Worm (Caenorhabditis elegans) whole organism, L3 larva: ENCODE results near the gene ZC196.9.
"Not testable (repeated sequence)": the region's sequence is repeated elsewhere in the genome, so short reads cannot be mapped to it uniquely, and the experiment has no call there.

Experiments used
- aly-2 ChIP-seq: fragments of 150-350 bp; optimal IDR thresholded peaks from 2 replicates; lab custom pipeline; 2014; ENCODE audit warnings: missing biosample characterization, missing genetic modification characterization
- ama-1 ChIP-seq: fragments of 150-350 bp; optimal IDR thresholded peaks from 2 replicates; lab custom pipeline; 2018
- ceh-28 ChIP-seq: fragments of 150-350 bp; optimal IDR thresholded peaks from 2 replicates; lab custom pipeline; 2014; ENCODE audit warnings: missing biosample characterization, missing genetic modification reagents, missing genetic modification characterization
- ceh-82 ChIP-seq: fragments of 150-350 bp; optimal IDR thresholded peaks from 2 replicates; lab custom pipeline; 2014; ENCODE audit warnings: missing biosample characterization, missing genetic modification characterization
- ceh-9 ChIP-seq: sonication (generic microtip); optimal IDR thresholded peaks from 2 replicates; lab custom pipeline; 2018; ENCODE audit warnings: missing biosample characterization, missing genetic modification characterization
- daf-12 ChIP-seq: fragments of 150-350 bp; optimal IDR thresholded peaks from 2 replicates; lab custom pipeline; 2014; ENCODE audit warnings: missing biosample characterization, missing genetic modification reagents, missing genetic modification characterization
- elt-1 ChIP-seq: fragments of 150-350 bp; optimal IDR thresholded peaks from 2 replicates; lab custom pipeline; 2014; ENCODE audit warnings: missing biosample characterization, missing genetic modification characterization
- elt-2 ChIP-seq: sonication (generic microtip); optimal IDR thresholded peaks from 2 replicates; lab custom pipeline; 2016; ENCODE audit warnings: missing genetic modification reagents, mild to moderate bottlenecking, missing genetic modification characterization, missing compliant biosample characterization
- elt-3 ChIP-seq, 3 experiments: fragments of 150-350 bp in 1 of 3; sonication (generic microtip) in 2 of 3; optimal IDR thresholded peaks; 2 replicates in 2 of 3; 4 replicates in 1 of 3; lab custom pipeline; 2014 to 2017; ENCODE audit warnings: missing biosample characterization in 3 of 3, missing genetic modification characterization in 3 of 3
- fkh-2 ChIP-seq: fragments of 150-350 bp; optimal IDR thresholded peaks from 2 replicates; lab custom pipeline; 2014; ENCODE audit warnings: missing biosample characterization, missing genetic modification reagents, missing genetic modification characterization
- fos-1 ChIP-seq: fragments of 150-350 bp; optimal IDR thresholded peaks from 2 replicates; lab custom pipeline; 2014; ENCODE audit warnings: missing biosample characterization, missing genetic modification characterization
- hmg-11 ChIP-seq: sonication (generic microtip); optimal IDR thresholded peaks from 2 replicates; lab custom pipeline; 2016; ENCODE audit warnings: missing genetic modification characterization, missing compliant biosample characterization
- jun-1 ChIP-seq: fragments of 150-350 bp; optimal IDR thresholded peaks from 2 replicates; lab custom pipeline; 2014; ENCODE audit warnings: missing biosample characterization, missing genetic modification reagents, missing genetic modification characterization
- lsy-12 ChIP-seq: sonication (generic microtip); optimal IDR thresholded peaks from 2 replicates; lab custom pipeline; 2016; ENCODE audit warnings: mild to moderate bottlenecking, missing genetic modification characterization, missing compliant biosample characterization
- mdl-1 ChIP-seq: fragments of 150-350 bp; optimal IDR thresholded peaks from 2 replicates; lab custom pipeline; 2014; ENCODE audit warnings: missing biosample characterization, missing genetic modification characterization
- nfya-1 ChIP-seq: sonication (generic microtip); optimal IDR thresholded peaks from 2 replicates; lab custom pipeline; 2017; ENCODE audit warnings: missing genetic modification characterization, mild to moderate bottlenecking, missing compliant biosample characterization, antibody characterized with exemption, moderate library complexity; ENCODE audit not compliant: insufficient read depth
- nhr-11 ChIP-seq: fragments of 150-350 bp; optimal IDR thresholded peaks from 2 replicates; lab custom pipeline; 2014; ENCODE audit warnings: missing biosample characterization, missing genetic modification characterization
- nhr-12 ChIP-seq: fragments of 150-350 bp; optimal IDR thresholded peaks from 2 replicates; lab custom pipeline; 2014; ENCODE audit warnings: missing biosample characterization, missing genetic modification characterization
- nhr-23 ChIP-seq: fragments of 150-350 bp; optimal IDR thresholded peaks from 2 replicates; lab custom pipeline; 2014; ENCODE audit warnings: missing biosample characterization, missing genetic modification reagents, missing genetic modification characterization
- nhr-237 ChIP-seq: fragments of 150-350 bp; optimal IDR thresholded peaks from 2 replicates; lab custom pipeline; 2014; ENCODE audit warnings: missing biosample characterization, missing genetic modification characterization
- nhr-28 ChIP-seq: fragments of 150-350 bp; optimal IDR thresholded peaks from 2 replicates; lab custom pipeline; 2014; ENCODE audit warnings: missing biosample characterization, missing genetic modification characterization
- nhr-67 ChIP-seq: fragments of 150-350 bp; optimal IDR thresholded peaks from 2 replicates; lab custom pipeline; 2014; ENCODE audit warnings: missing biosample characterization, missing genetic modification characterization
- nhr-76 ChIP-seq: fragments of 150-350 bp; sonication (generic microtip); optimal IDR thresholded peaks from 5 replicates; lab custom pipeline; 2014; ENCODE audit warnings: missing biosample characterization, missing genetic modification characterization
- nhr-77 ChIP-seq: fragments of 150-350 bp; optimal IDR thresholded peaks from 2 replicates; lab custom pipeline; 2014; ENCODE audit warnings: missing biosample characterization, missing genetic modification characterization
- pha-4 ChIP-seq: fragments of 150-350 bp; optimal IDR thresholded peaks from 2 replicates; lab custom pipeline; 2014; ENCODE audit warnings: missing biosample characterization, missing genetic modification reagents, missing genetic modification characterization
- pqm-1 ChIP-seq: fragments of 150-350 bp; optimal IDR thresholded peaks from 2 replicates; lab custom pipeline; 2017; ENCODE audit warnings: missing biosample characterization, missing genetic modification characterization, inconsistent platforms
- skn-1 ChIP-seq: fragments of 150-350 bp; optimal IDR thresholded peaks from 2 replicates; lab custom pipeline; 2014; ENCODE audit warnings: missing biosample characterization, missing genetic modification characterization
- tbx-2 ChIP-seq: sonication (generic microtip); optimal IDR thresholded peaks from 2 replicates; lab custom pipeline; 2016; ENCODE audit warnings: mild to moderate bottlenecking, missing genetic modification characterization, missing compliant biosample characterization
- unc-62 ChIP-seq: fragments of 150-350 bp; sonication (generic microtip); optimal IDR thresholded peaks from 4 replicates; lab custom pipeline; 2014; ENCODE audit warnings: missing biosample characterization, missing genetic modification reagents, missing genetic modification characterization
- zag-1 ChIP-seq: fragments of 150-350 bp; optimal IDR thresholded peaks from 2 replicates; lab custom pipeline; 2014; ENCODE audit warnings: missing biosample characterization, missing genetic modification characterization
- ztf-4 ChIP-seq: fragments of 150-350 bp; optimal IDR thresholded peaks from 2 replicates; lab custom pipeline; 2014; ENCODE audit warnings: missing biosample characterization, missing genetic modification characterization

Gene ZC196.9

ce11 chrV:8736369-8736768 lies 9.4 kb upstream of the ZC196.9 start, which contains the start of gene ZC196.3:
Gene ZC196.3 (plus strand): TSS chrV:8736669.
- TF ChIP-seq nhr-67 (no peak), jun-1 (tag; lab: Kevin White, UChicago) (no peak), daf-12 (tag; lab: Kevin White, UChicago) (no peak), nfya-1 (no peak), lsy-12 (no peak), nhr-28 (tag; lab: Kevin White, UChicago) (no peak), ceh-9 (no peak), nhr-76 (tag; lab: Kevin White, UChicago) (no peak), mdl-1 (no peak), nhr-12 (tag; lab: Kevin White, UChicago) (no peak)

ce11 chrV:8732934-8733333 lies 6.0 kb upstream of the ZC196.9 start, which contains the start of gene ZC196.4:
Gene ZC196.4 (plus strand): TSS chrV:8733106.
- TF ChIP-seq zag-1 (no peak), mdl-1 (no peak), unc-62 (GFP tag; lab: Kevin White, UChicago) (no peak), pha-4 (tag; lab: Kevin White, UChicago) (peak; percentile 15), nhr-237 (no peak), nhr-28 (tag; lab: Kevin White, UChicago) (no peak), ceh-82 (no peak), nhr-11 (tag; lab: Kevin White, UChicago) (no peak), fkh-2 (tag; lab: Kevin White, UChicago) (no peak), elt-2 (tag; lab: Kevin White, UChicago) (peak; percentile 85), pqm-1 (tag; lab: Kevin White, UChicago) (peak; percentile 77), fos-1 (tag; lab: Kevin White, UChicago) (no peak), hmg-11 (no peak), jun-1 (tag; lab: Kevin White, UChicago) (peak; percentile 52)
- TF ChIP-seq, all 47 proteins: peak for 4

- TF ChIP-seq ztf-4 (tag; lab: Kevin White, UChicago): no peak
- peak; percentile 68 for TF ChIP-seq elt-2 (tag; lab: Kevin White, UChicago)
Measured at ce11 chrV:8730991-8731390, 4.0 kb upstream of the ZC196.9 start.

ce11 chrV:8729100-8729499 lies 2.1 kb upstream of the ZC196.9 start, which contains the start of gene ZC196.5:
Gene ZC196.5 (plus strand): TSS chrV:8729400.
- TF ChIP-seq ama-1: no peak

ce11 chrV:8726228-8726627 lies 749 bp downstream of the ZC196.9 start, which contains the start of gene droe-8:
Gene droe-8 (plus strand): TSS chrV:8726528.
- not testable (repeated sequence) for TF ChIP-seq ama-1; pha-4 (tag; lab: Kevin White, UChicago); elt-2 (tag; lab: Kevin White, UChicago)

- TF ChIP-seq skn-1 (tag; lab: Kevin White, UChicago); nhr-28 (tag; lab: Kevin White, UChicago); nhr-23: not testable (repeated sequence)
- TF ChIP-seq, all 47 proteins: peak for 0; not testable (repeated sequence) for 47
Measured at ce11 chrV:8722160-8722559, 4.8 kb downstream of the ZC196.9 start, which contains the start of gene ZC196.8. Gene ZC196.8 (minus strand): TSS chrV:8722260.

- TF ChIP-seq pqm-1 (tag; lab: Kevin White, UChicago): no peak
- no peak for TF ChIP-seq tbx-2 (tag; lab: Kevin White, UChicago)
- TF ChIP-seq ceh-28 (tag; lab: Kevin White, UChicago): no peak
- TF ChIP-seq unc-62 (GFP tag; lab: Kevin White, UChicago): no peak
- TF ChIP-seq fos-1 (tag; lab: Kevin White, UChicago): no peak
- no peak for TF ChIP-seq nhr-77 (tag; lab: Kevin White, UChicago)
- TF ChIP-seq elt-3 (tag; optimal IDR thresholded peaks at IDR 0.05; lab: Kevin White, UChicago): no peak
- no peak for TF ChIP-seq pha-4 (tag; lab: Kevin White, UChicago)
- TF ChIP-seq ama-1: no peak
- TF ChIP-seq daf-12 (tag; lab: Kevin White, UChicago): no peak
- TF ChIP-seq nhr-11 (tag; lab: Kevin White, UChicago): no peak
- no peak for TF ChIP-seq elt-1 (tag; lab: Kevin White, UChicago)
- no peak for TF ChIP-seq hmg-11
- no peak for TF ChIP-seq aly-2 (tag; lab: Kevin White, UChicago)
Measured at ce11 chrV:8718399-8718798, 8.6 kb downstream of the ZC196.9 start.
